Worm (Caenorhabditis elegans) whole organism, mixed stage, embryonic: ENCODE measurements around the gene cnnm-2.

Experiments
- M03D4.4 ChIP-seq: sonication (generic microtip); optimal IDR thresholded peaks from 2 replicates; lab custom pipeline; 2017; ENCODE audit warnings: mild to moderate bottlenecking, missing genetic modification characterization, missing compliant biosample characterization
- bed-3 ChIP-seq: fragments of 200-800 bp; sonication (Bioruptor generic); optimal IDR thresholded peaks from 3 replicates; lab custom pipeline; 2018; ENCODE audit warnings: mild to moderate bottlenecking, missing genetic modification characterization, moderate library complexity, missing compliant biosample characterization
- blmp-1 ChIP-seq: fragments of 150-350 bp; optimal IDR thresholded peaks from 2 replicates; lab custom pipeline; 2014; ENCODE audit warnings: missing biosample characterization, missing genetic modification characterization
- ceh-39 ChIP-seq: fragments of 150-350 bp; optimal IDR thresholded peaks from 2 replicates; lab custom pipeline; 2014; ENCODE audit warnings: missing biosample characterization, missing genetic modification characterization
- ceh-43 ChIP-seq: fragments of 200-800 bp; sonication (Bioruptor generic); optimal IDR thresholded peaks from 2 replicates; lab custom pipeline; 2018; ENCODE audit warnings: mild to moderate bottlenecking, missing genetic modification characterization, moderate library complexity, missing compliant biosample characterization
- ceh-83 ChIP-seq: fragments of 200-800 bp; sonication (Bioruptor generic); optimal IDR thresholded peaks from 2 replicates; lab custom pipeline; 2018; ENCODE audit warnings: mild to moderate bottlenecking, missing genetic modification characterization, missing compliant biosample characterization
- ces-1 ChIP-seq: fragments of 150-350 bp; optimal IDR thresholded peaks from 2 replicates; lab custom pipeline; 2014; ENCODE audit warnings: missing biosample characterization, missing genetic modification reagents, missing genetic modification characterization
- cnd-1 ChIP-seq: fragments of 200-800 bp; sonication (Bioruptor generic); optimal IDR thresholded peaks from 2 replicates; lab custom pipeline; 2018; ENCODE audit warnings: mild to moderate bottlenecking, missing genetic modification characterization, missing compliant biosample characterization
- drap-1 ChIP-seq: fragments of 200-800 bp; sonication (Bioruptor generic); optimal IDR thresholded peaks from 3 replicates; lab custom pipeline; 2018; ENCODE audit warnings: mild to moderate bottlenecking, missing genetic modification characterization, missing compliant biosample characterization
- elt-1 ChIP-seq: sonication (generic microtip); optimal IDR thresholded peaks from 2 replicates; lab custom pipeline; 2017; ENCODE audit warnings: missing genetic modification characterization, mild to moderate bottlenecking, missing compliant biosample characterization, antibody characterized with exemption, moderate library complexity, borderline replicate concordance; ENCODE audit not compliant: insufficient read depth
- elt-3 ChIP-seq: fragments of 150-350 bp; optimal IDR thresholded peaks from 2 replicates; lab custom pipeline; 2014; ENCODE audit warnings: missing biosample characterization, missing genetic modification characterization
- flh-1 ChIP-seq: fragments of 200-800 bp; sonication (Bioruptor generic); optimal IDR thresholded peaks from 2 replicates; lab custom pipeline; 2018; ENCODE audit warnings: mild to moderate bottlenecking, missing genetic modification characterization, moderate library complexity, missing compliant biosample characterization
- ham-2 ChIP-seq: fragments of 200-800 bp; sonication (Bioruptor generic); optimal IDR thresholded peaks from 2 replicates; lab custom pipeline; 2018; ENCODE audit warnings: mild to moderate bottlenecking, missing genetic modification characterization, missing compliant biosample characterization
- hlh-1 ChIP-seq: fragments of 150-350 bp; optimal IDR thresholded peaks from 2 replicates; lab custom pipeline; 2014; ENCODE audit warnings: missing biosample characterization, missing genetic modification reagents, missing genetic modification characterization
- lin-13 ChIP-seq: fragments of 150-350 bp; optimal IDR thresholded peaks from 2 replicates; lab custom pipeline; 2014; ENCODE audit warnings: missing biosample characterization, missing genetic modification characterization
- lin-32 ChIP-seq: fragments of 200-800 bp; sonication (Bioruptor generic); optimal IDR thresholded peaks from 2 replicates; lab custom pipeline; 2018; ENCODE audit warnings: mild to moderate bottlenecking, missing genetic modification characterization, missing compliant biosample characterization
- lsy-2 ChIP-seq: fragments of 150-350 bp; optimal IDR thresholded peaks from 2 replicates; lab custom pipeline; 2014; ENCODE audit warnings: missing biosample characterization, missing genetic modification characterization
- mab-5 ChIP-seq: fragments of 150-350 bp; optimal IDR thresholded peaks from 2 replicates; lab custom pipeline; 2014; ENCODE audit warnings: missing biosample characterization, missing genetic modification characterization
- mep-1 ChIP-seq: fragments of 150-350 bp; optimal IDR thresholded peaks from 2 replicates; lab custom pipeline; 2017; ENCODE audit warnings: missing biosample characterization, missing genetic modification reagents, missing genetic modification characterization, inconsistent platforms
- mls-2 ChIP-seq: sonication (generic microtip); optimal IDR thresholded peaks from 2 replicates; lab custom pipeline; 2016; ENCODE audit warnings: mild to moderate bottlenecking, missing genetic modification characterization, moderate library complexity, missing compliant biosample characterization
- nhr-12 ChIP-seq: fragments of 150-350 bp; optimal IDR thresholded peaks from 2 replicates; lab custom pipeline; 2014; ENCODE audit warnings: missing biosample characterization, missing genetic modification characterization
- nhr-2 ChIP-seq: fragments of 150-350 bp; optimal IDR thresholded peaks from 2 replicates; lab custom pipeline; 2014; ENCODE audit warnings: missing biosample characterization, missing genetic modification characterization
- nhr-237 ChIP-seq: fragments of 150-350 bp; optimal IDR thresholded peaks from 2 replicates; lab custom pipeline; 2014; ENCODE audit warnings: missing biosample characterization, missing genetic modification characterization
- nhr-28 ChIP-seq: fragments of 150-350 bp; optimal IDR thresholded peaks from 2 replicates; lab custom pipeline; 2014; ENCODE audit warnings: missing biosample characterization, missing genetic modification characterization
- nhr-76 ChIP-seq: sonication (generic microtip); optimal IDR thresholded peaks from 2 replicates; lab custom pipeline; 2017; ENCODE audit warnings: missing biosample characterization, missing genetic modification characterization
- pha-4 ChIP-seq: fragments of 150-350 bp; optimal IDR thresholded peaks from 2 replicates; lab custom pipeline; 2018; ENCODE audit warnings: missing biosample characterization, missing genetic modification reagents, missing genetic modification characterization
- sem-2 ChIP-seq: fragments of 200-800 bp; sonication (Bioruptor generic); optimal IDR thresholded peaks from 2 replicates; lab custom pipeline; 2018; ENCODE audit warnings: mild to moderate bottlenecking, missing genetic modification characterization, missing compliant biosample characterization
- snpc-4 ChIP-seq: fragments of 150-350 bp; optimal IDR thresholded peaks from 2 replicates; lab custom pipeline; 2014; ENCODE audit warnings: missing biosample characterization, missing genetic modification characterization
- sptf-1 ChIP-seq: sonication (generic microtip); optimal IDR thresholded peaks from 2 replicates; lab custom pipeline; 2017; ENCODE audit warnings: mild to moderate bottlenecking, missing genetic modification characterization, moderate library complexity, missing compliant biosample characterization
- tbx-8 ChIP-seq: fragments of 200-800 bp; sonication (Bioruptor generic); optimal IDR thresholded peaks from 2 replicates; lab custom pipeline; 2018; ENCODE audit warnings: mild to moderate bottlenecking, missing genetic modification characterization, moderate library complexity, missing compliant biosample characterization
- unc-120 ChIP-seq: sonication (generic microtip); optimal IDR thresholded peaks from 2 replicates; lab custom pipeline; 2017; ENCODE audit warnings: missing genetic modification characterization, missing compliant biosample characterization; ENCODE audit not compliant: poor library complexity, severe bottlenecking
- unc-39 ChIP-seq: fragments of 150-350 bp; optimal IDR thresholded peaks from 2 replicates; lab custom pipeline; 2014; ENCODE audit warnings: missing biosample characterization, missing genetic modification characterization
- unc-62 ChIP-seq: fragments of 150-350 bp; optimal IDR thresholded peaks from 2 replicates; lab custom pipeline; 2014; ENCODE audit warnings: missing biosample characterization, missing genetic modification reagents, missing genetic modification characterization
- zip-8 ChIP-seq: fragments of 150-350 bp; optimal IDR thresholded peaks from 2 replicates; lab custom pipeline; 2014; ENCODE audit warnings: missing biosample characterization, missing genetic modification characterization
- ztf-11 ChIP-seq: fragments of 150-350 bp; optimal IDR thresholded peaks from 2 replicates; lab custom pipeline; 2014; ENCODE audit warnings: missing biosample characterization, missing genetic modification characterization

cnnm-2 gene

ce11 chrX:8835405-8835804 lies 23.5 kb downstream of the cnnm-2 start, which contains the start of gene sec-15:
TSS of gene sec-15 (minus strand) at chrX:8835715.
- TF ChIP-seq flh-1 (GFP tag; lab: Kevin White, UChicago) = no peak
- TF ChIP-seq ceh-39 (tag; lab: Kevin White, UChicago) = no peak
- TF ChIP-seq sem-2 = no peak
- no peak for TF ChIP-seq bed-3 (GFP tag; lab: Kevin White, UChicago)
- no peak for TF ChIP-seq unc-120 (tag; lab: Kevin White, UChicago)
- no peak for TF ChIP-seq ztf-11 (tag; lab: Kevin White, UChicago)
- no peak for TF ChIP-seq unc-39
- TF ChIP-seq ham-2 (GFP tag; lab: Kevin White, UChicago) = no peak
- TF ChIP-seq snpc-4 (tag; lab: Kevin White, UChicago) = no peak
- TF ChIP-seq ceh-43 (GFP tag; lab: Kevin White, UChicago) = no peak
- no peak for TF ChIP-seq lin-13
- no peak for TF ChIP-seq nhr-28 (tag; lab: Kevin White, UChicago)
- TF ChIP-seq nhr-237 (tag; lab: Kevin White, UChicago) = no peak

DNA sequence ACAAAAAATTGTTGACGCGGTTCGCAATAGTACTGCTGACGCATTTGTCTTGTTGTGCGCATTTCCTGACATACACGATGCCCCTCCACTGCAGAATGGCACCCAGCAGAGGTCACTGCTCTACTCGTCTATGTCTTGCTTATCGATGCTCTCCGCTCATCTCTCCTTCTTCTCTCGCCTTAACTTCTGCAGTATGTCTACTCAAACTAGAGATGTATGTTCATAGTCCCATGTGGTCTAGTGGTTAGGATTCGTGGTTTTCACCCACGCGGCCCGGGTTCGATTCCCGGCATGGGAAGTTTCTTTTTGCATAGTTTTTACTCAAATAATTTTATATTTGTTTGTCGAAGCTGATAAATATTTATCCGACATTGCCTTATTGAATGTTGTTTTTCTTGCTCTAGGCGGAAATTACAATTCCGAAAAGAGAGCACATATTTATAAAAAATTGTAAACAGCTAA lies 24.0 kb downstream of the cnnm-2 start, which contains the start of gene C28G1.2:
Gene C28G1.2, plus strand, starts transcription at position 130 of the 462 bp plus-strand sequence.
- peak; percentile 21 for TF ChIP-seq blmp-1 (tag; lab: Kevin White, UChicago)
- peak; percentile 94 for TF ChIP-seq tbx-8 (GFP tag; lab: Kevin White, UChicago)
- peak; percentile 78 for TF ChIP-seq mep-1 (tag; lab: Kevin White, UChicago)
- peak; percentile 94 for TF ChIP-seq flh-1 (GFP tag; lab: Kevin White, UChicago)
- no peak for TF ChIP-seq zip-8 (tag; lab: Kevin White, UChicago)
- TF ChIP-seq ceh-39 (tag; lab: Kevin White, UChicago) = peak; percentile 69
- peak; percentile 98 for TF ChIP-seq ceh-83 (GFP tag; lab: Kevin White, UChicago)
- peak; percentile 72 for TF ChIP-seq lin-13
- TF ChIP-seq M03D4.4 (tag; lab: Kevin White, UChicago) = peak; percentile 97
- peak; percentile 98 for TF ChIP-seq unc-120 (tag; lab: Kevin White, UChicago)
- TF ChIP-seq cnd-1 (tag; lab: Kevin White, UChicago) = peak; percentile 97
- TF ChIP-seq nhr-12 (tag; lab: Kevin White, UChicago) = peak; percentile 68
- peak; percentile 99 for TF ChIP-seq mls-2
- TF ChIP-seq snpc-4 (tag; lab: Kevin White, UChicago) = no peak
- peak; percentile 78 for TF ChIP-seq ces-1
- peak; percentile 69 for TF ChIP-seq hlh-1 (tag; lab: Kevin White, UChicago)
- TF ChIP-seq elt-1 (tag; lab: Kevin White, UChicago) = peak; percentile 33
- TF ChIP-seq pha-4 (tag; lab: Kevin White, UChicago) = peak; percentile 65
- TF ChIP-seq unc-39 = peak; percentile 88
- TF ChIP-seq nhr-237 (tag; lab: Kevin White, UChicago) = peak; percentile 89
- TF ChIP-seq sem-2 = peak; percentile 92
- TF ChIP-seq mab-5 (tag; lab: Kevin White, UChicago) = peak; percentile 1
- peak; percentile 98 for TF ChIP-seq sptf-1 (tag; lab: Kevin White, UChicago)
- TF ChIP-seq drap-1 (GFP tag; lab: Kevin White, UChicago) = peak; percentile 98
- peak; percentile 93 for TF ChIP-seq lin-32 (GFP tag; lab: Kevin White, UChicago)
- TF ChIP-seq nhr-2 (tag; lab: Kevin White, UChicago) = peak; percentile 28
- peak; percentile 51 for TF ChIP-seq ztf-11 (tag; lab: Kevin White, UChicago)
- peak; percentile 67 for TF ChIP-seq nhr-28 (tag; lab: Kevin White, UChicago)
- TF ChIP-seq elt-3 (tag; lab: Kevin White, UChicago) = peak; percentile 15
- TF ChIP-seq unc-62 (GFP tag; lab: Kevin White, UChicago) = peak; percentile 69
- TF ChIP-seq ceh-43 (GFP tag; lab: Kevin White, UChicago) = peak; percentile 94
- peak; percentile 79 for TF ChIP-seq lsy-2 (tag; lab: Kevin White, UChicago)
- TF ChIP-seq bed-3 (GFP tag; lab: Kevin White, UChicago) = peak; percentile 90
- TF ChIP-seq ham-2 (GFP tag; lab: Kevin White, UChicago) = peak; percentile 93
- no peak for TF ChIP-seq nhr-76 (tag; lab: Kevin White, UChicago)

DNA sequence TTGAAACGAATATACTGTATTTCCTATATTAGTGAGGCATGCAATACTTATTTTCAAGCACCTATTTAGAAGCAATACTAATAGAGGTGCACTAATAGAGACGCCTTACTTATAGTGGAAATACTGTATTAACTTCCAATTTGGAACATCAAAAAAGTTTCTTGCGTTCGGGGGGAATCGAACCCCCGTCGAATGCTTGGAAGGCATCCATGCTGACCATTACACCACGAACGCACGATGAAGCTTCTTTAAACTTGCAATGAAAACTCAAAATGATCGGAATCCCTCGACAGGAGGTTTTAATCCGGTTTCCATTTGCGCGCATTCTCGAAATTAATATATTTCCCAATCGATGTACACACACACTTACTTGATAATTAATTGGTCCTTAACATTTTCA lies 26.3 kb downstream of the cnnm-2 start:
- no peak for TF ChIP-seq elt-1 (tag; lab: Kevin White, UChicago)
- no peak for TF ChIP-seq elt-3 (tag; lab: Kevin White, UChicago)
- no peak for TF ChIP-seq sem-2
- no peak for TF ChIP-seq lsy-2 (tag; lab: Kevin White, UChicago)
- no peak for TF ChIP-seq mep-1 (tag; lab: Kevin White, UChicago)
- no peak for TF ChIP-seq nhr-76 (tag; lab: Kevin White, UChicago)
- TF ChIP-seq bed-3 (GFP tag; lab: Kevin White, UChicago) = no peak
- TF ChIP-seq cnd-1 (tag; lab: Kevin White, UChicago) = no peak
- no peak for TF ChIP-seq nhr-237 (tag; lab: Kevin White, UChicago)
- no peak for TF ChIP-seq ceh-39 (tag; lab: Kevin White, UChicago)
- TF ChIP-seq mls-2 = no peak
- no peak for TF ChIP-seq unc-120 (tag; lab: Kevin White, UChicago)
- TF ChIP-seq unc-62 (GFP tag; lab: Kevin White, UChicago) = no peak
- no peak for TF ChIP-seq pha-4 (tag; lab: Kevin White, UChicago)
- no peak for TF ChIP-seq M03D4.4 (tag; lab: Kevin White, UChicago)
- no peak for TF ChIP-seq sptf-1 (tag; lab: Kevin White, UChicago)
- TF ChIP-seq hlh-1 (tag; lab: Kevin White, UChicago) = no peak
- no peak for TF ChIP-seq drap-1 (GFP tag; lab: Kevin White, UChicago)
